Worm (Caenorhabditis elegans) whole organism, L4 larva: Measurements from ENCODE around the gene T25G12.6.

Source experiments
- D1046.2 ChIP-seq: fragments of 200-800 bp; sonication (Bioruptor generic); IDR thresholded peaks from 2 replicates; pipeline ENCODE4 v1.3.6; 2022; ENCODE audit warnings: missing genetic modification characterization, missing compliant biosample characterization
- F10B5.3 ChIP-seq: sonication (generic microtip); optimal IDR thresholded peaks from 2 replicates; lab custom pipeline; 2016; ENCODE audit warnings: mild to moderate bottlenecking, missing genetic modification characterization, missing compliant biosample characterization
- Y5F2A.4 ChIP-seq: fragments of 200-800 bp; sonication (Bioruptor generic); optimal IDR thresholded peaks from 2 replicates; lab custom pipeline; 2018; ENCODE audit warnings: mild to moderate bottlenecking, missing genetic modification characterization, missing compliant biosample characterization
- ZK546.5 ChIP-seq, 2 experiments: sonication (generic microtip); optimal IDR thresholded peaks; 2 replicates each; lab custom pipeline; 2017; ENCODE audit warnings: missing biosample characterization in 2 of 2, missing genetic modification characterization in 2 of 2
- aha-1 ChIP-seq: fragments of 150-350 bp; peaks from one replicate; lab custom pipeline; 2014; ENCODE audit warnings: missing biosample characterization, missing genetic modification characterization
- ama-1 ChIP-seq: fragments of 150-350 bp; optimal IDR thresholded peaks from 2 replicates; lab custom pipeline; 2014; ENCODE audit warnings: inconsistent platforms, mixed read lengths
- ceh-32 ChIP-seq: sonication (generic microtip); optimal IDR thresholded peaks from 2 replicates; lab custom pipeline; 2016; ENCODE audit warnings: mild to moderate bottlenecking, missing genetic modification characterization, missing compliant biosample characterization; ENCODE audit not compliant: poor library complexity
- ceh-62 ChIP-seq: sonication (generic microtip); optimal IDR thresholded peaks from 2 replicates; lab custom pipeline; 2017; ENCODE audit warnings: missing biosample characterization, missing genetic modification characterization
- cey-2 ChIP-seq: sonication (generic microtip); optimal IDR thresholded peaks from 3 replicates; lab custom pipeline; 2017; ENCODE audit warnings: missing genetic modification characterization, mild to moderate bottlenecking, missing compliant biosample characterization, antibody characterized with exemption, borderline replicate concordance; ENCODE audit not compliant: insufficient read depth
- daf-16 ChIP-seq, 3 experiments: sonication (generic microtip); optimal IDR thresholded peaks; 2 replicates each; lab custom pipeline; 2016 to 2017; ENCODE audit warnings: missing genetic modification characterization in 3 of 3, missing genetic modification reagents in 3 of 3, mild to moderate bottlenecking in 2 of 3, missing compliant biosample characterization in 2 of 3, missing biosample characterization in 1 of 3, moderate library complexity in 1 of 3
- daf-8 ChIP-seq: fragments of 200-800 bp; sonication (Bioruptor generic); IDR thresholded peaks from 2 replicates; pipeline ENCODE4 v1.3.6; 2022; ENCODE audit warnings: missing genetic modification characterization, missing compliant biosample characterization
- dmd-6 ChIP-seq: fragments of 200-800 bp; sonication (Bioruptor generic); IDR thresholded peaks from 2 replicates; pipeline ENCODE4 v1.3.6; 2022; ENCODE audit warnings: missing genetic modification reagents, missing genetic modification characterization, missing compliant biosample characterization
- dmd-9 ChIP-seq: fragments of 200-800 bp; sonication (Bioruptor generic); IDR thresholded peaks from 2 replicates; pipeline ENCODE4 v1.3.6; 2022; ENCODE audit warnings: missing genetic modification reagents, missing genetic modification characterization, missing compliant biosample characterization
- duxl-1 ChIP-seq: sonication (generic microtip); optimal IDR thresholded peaks from 2 replicates; lab custom pipeline; 2016; ENCODE audit warnings: mild to moderate bottlenecking, missing genetic modification characterization, moderate library complexity, missing compliant biosample characterization; ENCODE audit not compliant: poor library complexity
- dve-1 ChIP-seq: sonication (generic microtip); optimal IDR thresholded peaks from 2 replicates; lab custom pipeline; 2017; ENCODE audit warnings: antibody characterized with exemption, mild to moderate bottlenecking, missing genetic modification characterization, missing compliant biosample characterization; ENCODE audit not compliant: insufficient read depth
- egl-43 ChIP-seq: fragments of 200-800 bp; sonication (Bioruptor generic); IDR thresholded peaks from 2 replicates; pipeline ENCODE4 v1.3.6; 2022; ENCODE audit warnings: missing genetic modification reagents, missing genetic modification characterization, missing compliant biosample characterization
- fkh-10 ChIP-seq: fragments of 150-350 bp; optimal IDR thresholded peaks from 2 replicates; lab custom pipeline; 2014; ENCODE audit warnings: missing biosample characterization, missing genetic modification reagents, missing genetic modification characterization
- hlh-30 ChIP-seq: sonication (generic microtip); optimal IDR thresholded peaks from 2 replicates; lab custom pipeline; 2017; ENCODE audit warnings: antibody characterized with exemption, mild to moderate bottlenecking, missing genetic modification characterization, missing compliant biosample characterization; ENCODE audit not compliant: insufficient read depth
- lin-29 ChIP-seq: fragments of 200-800 bp; sonication (Bioruptor generic); IDR thresholded peaks from 2 replicates; pipeline ENCODE4 v1.3.6; 2022; ENCODE audit warnings: missing genetic modification reagents, missing genetic modification characterization, missing compliant biosample characterization
- lir-3 ChIP-seq: sonication (generic microtip); optimal IDR thresholded peaks from 2 replicates; lab custom pipeline; 2016; ENCODE audit warnings: mild to moderate bottlenecking, missing genetic modification characterization, missing compliant biosample characterization
- lsy-2 ChIP-seq, 2 experiments: fragments of 150-350 bp in 1 of 2; sonication (generic microtip) in 1 of 2; optimal IDR thresholded peaks; 2 replicates each; lab custom pipeline; 2014 to 2017; ENCODE audit warnings: missing biosample characterization in 2 of 2, missing genetic modification characterization in 2 of 2
- mep-1 ChIP-seq: fragments of 150-350 bp; sonication (generic microtip); optimal IDR thresholded peaks from 3 replicates; lab custom pipeline; 2014; ENCODE audit warnings: missing biosample characterization, missing genetic modification characterization
- mxl-3 ChIP-seq: fragments of 200-800 bp; sonication (Bioruptor generic); optimal IDR thresholded peaks from 2 replicates; lab custom pipeline; 2018; ENCODE audit warnings: mild to moderate bottlenecking, missing genetic modification characterization, missing compliant biosample characterization
- nhr-10 ChIP-seq: fragments of 150-350 bp; optimal IDR thresholded peaks from 2 replicates; lab custom pipeline; 2014; ENCODE audit warnings: missing biosample characterization, missing genetic modification characterization
- nhr-102 ChIP-seq: sonication (generic microtip); optimal IDR thresholded peaks from 2 replicates; lab custom pipeline; 2016; ENCODE audit warnings: mild to moderate bottlenecking, missing genetic modification characterization, moderate library complexity, missing compliant biosample characterization
- nhr-11 ChIP-seq: fragments of 150-350 bp; optimal IDR thresholded peaks from 2 replicates; lab custom pipeline; 2014; ENCODE audit warnings: missing biosample characterization, missing genetic modification characterization
- nhr-41 ChIP-seq: fragments of 200-800 bp; sonication (Bioruptor generic); IDR thresholded peaks from 2 replicates; pipeline ENCODE4 v1.3.6; 2022; ENCODE audit warnings: missing genetic modification reagents, missing genetic modification characterization, missing compliant biosample characterization
- nhr-42 ChIP-seq: fragments of 200-800 bp; sonication (Bioruptor generic); IDR thresholded peaks from 2 replicates; pipeline ENCODE4 v1.3.6; 2022; ENCODE audit warnings: missing genetic modification characterization, missing compliant biosample characterization
- nhr-6 ChIP-seq: fragments of 150-350 bp; optimal IDR thresholded peaks from 2 replicates; lab custom pipeline; 2014; ENCODE audit warnings: missing biosample characterization, missing genetic modification characterization
- pha-4 ChIP-seq, 2 experiments: fragments of 150-350 bp in 1 of 2; fragments of 200-800 bp in 1 of 2; sonication (Bioruptor generic) in 1 of 2; IDR thresholded peaks in 1 of 2; optimal IDR thresholded peaks in 1 of 2; 2 replicates each; pipeline versions ENCODE4 v1.3.6 to Lab custom; 2014 to 2022; ENCODE audit warnings: missing genetic modification characterization in 2 of 2, missing genetic modification reagents in 2 of 2, missing biosample characterization in 1 of 2, missing compliant biosample characterization in 1 of 2
- php-3 ChIP-seq: fragments of 200-800 bp; sonication (Bioruptor generic); IDR thresholded peaks from 2 replicates; pipeline ENCODE4 v1.3.6; 2022; ENCODE audit warnings: missing genetic modification reagents, missing genetic modification characterization, missing compliant biosample characterization
- pqm-1 ChIP-seq: sonication (generic microtip); optimal IDR thresholded peaks from 2 replicates; lab custom pipeline; 2017; ENCODE audit warnings: missing biosample characterization, missing genetic modification characterization
- rbr-2 ChIP-seq: sonication (generic microtip); optimal IDR thresholded peaks from 2 replicates; lab custom pipeline; 2016; ENCODE audit warnings: missing genotype, missing genetic modification characterization, missing compliant biosample characterization
- set-16 ChIP-seq: fragments of 200-800 bp; sonication (Bioruptor generic); IDR thresholded peaks from 2 replicates; pipeline ENCODE4 v1.3.6; 2022; ENCODE audit warnings: missing genetic modification reagents, missing genetic modification characterization, missing compliant biosample characterization
- snpc-1.2 ChIP-seq: fragments of 200-800 bp; sonication (Bioruptor generic); IDR thresholded peaks from 2 replicates; pipeline ENCODE4 v1.3.6; 2022; ENCODE audit warnings: missing genetic modification reagents, missing genetic modification characterization, missing compliant biosample characterization
- zip-11 ChIP-seq: fragments of 200-800 bp; sonication (Bioruptor generic); IDR thresholded peaks from 2 replicates; pipeline ENCODE4 v1.3.6; 2022; ENCODE audit warnings: missing genetic modification characterization, missing compliant biosample characterization

Gene T25G12.6

DNA sequence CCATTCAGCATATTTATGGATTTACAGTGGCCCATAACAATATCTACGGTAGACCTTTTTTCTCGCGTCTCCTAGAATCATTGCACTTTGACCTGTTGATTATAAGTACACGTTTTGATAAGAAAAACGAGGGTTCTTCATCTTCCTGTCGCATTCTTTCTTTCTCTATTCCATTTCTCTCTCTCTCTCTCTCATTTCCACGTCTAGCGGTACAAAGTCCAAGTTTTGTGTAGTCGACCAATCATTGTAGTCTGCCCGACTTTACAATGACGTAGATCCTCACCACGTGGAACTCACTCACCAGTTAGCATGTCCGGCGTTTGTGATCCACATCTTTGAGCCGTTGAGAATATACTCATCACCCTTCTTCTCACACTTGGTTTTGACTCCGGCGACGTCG lies 13.8 kb downstream of the T25G12.6 start (continued):
- TF ChIP-seq nhr-102 (tag; lab: Kevin White, UChicago) (no peak), D1046.2 (GFP tag; lab: Robert Waterston, UW) (no peak), pqm-1 (tag; lab: Kevin White, UChicago) (peak; percentile 50), nhr-10 (tag; lab: Kevin White, UChicago) (peak; percentile 43), ceh-62 (no peak), egl-43 (GFP tag; lab: Robert Waterston, UW) (no peak), nhr-11 (peak; percentile 86), nhr-42 (GFP tag; lab: Robert Waterston, UW) (no peak), mxl-3 (peak; percentile 79), nhr-6 (tag; lab: Kevin White, UChicago) (no peak), nhr-41 (GFP tag; lab: Robert Waterston, UW) (no peak), lin-29 (GFP tag; lab: Robert Waterston, UW) (no peak), Y5F2A.4 (no peak), dve-1 (tag; lab: Kevin White, UChicago) (peak; percentile 50), fkh-10 (GFP tag; lab: Kevin White, UChicago) (no peak), cey-2 (tag; lab: Kevin White, UChicago) (no peak), zip-11 (GFP tag; lab: Robert Waterston, UW) (no peak), pha-4 (GFP tag; IDR thresholded peaks at IDR 0.05; lab: Robert Waterston, UW) (peak; percentile 4; the same call in 1 of the 2 replicates), pha-4 (tag; optimal IDR thresholded peaks at IDR 0.05; lab: Kevin White, UChicago) (no peak), dmd-6 (GFP tag; lab: Robert Waterston, UW) (peak; percentile 58), duxl-1 (tag; lab: Kevin White, UChicago) (no peak), aha-1 (tag; lab: Kevin White, UChicago) (no peak), mep-1 (peak; percentile 11), F10B5.3 (tag; lab: Kevin White, UChicago) (no peak), set-16 (GFP tag; lab: Robert Waterston, UW) (no peak), ZK546.5 (tag; optimal IDR thresholded peaks at IDR 0.05; lab: Kevin White, UChicago) (no peak), lir-3 (no peak)

DNA sequence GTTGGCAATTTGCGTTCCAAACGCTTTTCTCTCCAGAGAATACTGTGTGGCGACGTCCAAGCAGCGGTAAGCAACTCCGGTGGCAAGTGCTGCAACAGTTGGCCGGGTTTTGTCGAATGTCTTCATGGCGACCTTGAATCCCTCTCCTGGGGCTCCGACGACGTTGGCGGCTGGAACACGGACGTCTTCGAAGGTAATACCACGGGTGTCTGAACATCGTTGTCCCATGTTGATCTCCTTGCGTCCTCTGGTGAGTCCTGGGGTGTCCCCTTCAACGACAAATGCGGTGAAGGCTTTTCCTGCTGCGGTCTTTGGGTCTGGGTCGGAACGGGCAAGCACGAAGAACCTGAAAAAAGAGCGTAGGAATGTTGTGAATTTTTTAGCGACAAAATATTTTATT lies 14.3 kb downstream of the T25G12.6 start:
- TF ChIP-seq dmd-9 (GFP tag; lab: Robert Waterston, UW) (peak; percentile 40; the same call in 1 of the 2 replicates), snpc-1.2 (GFP tag; lab: Robert Waterston, UW) (no peak), lsy-2 (tag; optimal IDR thresholded peaks at IDR 0.05; lab: Kevin White, UChicago) (no peak), daf-8 (GFP tag; lab: Robert Waterston, UW) (no peak), set-16 (GFP tag; lab: Robert Waterston, UW) (peak; percentile 61), pha-4 (GFP tag; IDR thresholded peaks at IDR 0.05; lab: Robert Waterston, UW) (peak; percentile 7; the same call in 1 of the 2 replicates), pha-4 (tag; optimal IDR thresholded peaks at IDR 0.05; lab: Kevin White, UChicago) (no peak), rbr-2 (tag; lab: Kevin White, UChicago) (no peak), aha-1 (tag; lab: Kevin White, UChicago) (peak; percentile 59)

- TF ChIP-seq php-3 (no peak), hlh-30 (tag; lab: Kevin White, UChicago) (no peak), ceh-32 (tag; lab: Kevin White, UChicago) (no peak), daf-16 (GFP tag; optimal IDR thresholded peaks at IDR 0.05; lab: Kevin White, UChicago) (no peak), daf-16 (tag; optimal IDR thresholded peaks at IDR 0.05; lab: Kevin White, UChicago) (peak; percentile 3), ama-1 (peak; percentile 23), nhr-6 (tag; lab: Kevin White, UChicago) (no peak)
Observed at ce11 chrX:17214803-17215202, 15.2 kb downstream of the T25G12.6 start, which contains the start of gene acdh-10. Gene acdh-10 (minus strand): TSS chrX:17214903.
